Worm (Caenorhabditis elegans) whole organism, mixed stage, embryonic: Measurements from ENCODE around the gene gldi-8.
A peak's percentile ranks its signal among the peaks of the same experiment; 100 is the strongest.

ENCODE experiments used
- ceh-83 ChIP-seq: fragments of 200-800 bp; sonication (Bioruptor generic); optimal IDR thresholded peaks from 2 replicates; lab custom pipeline; 2018; ENCODE audit warnings: mild to moderate bottlenecking, missing genetic modification characterization, missing compliant biosample characterization
- cnd-1 ChIP-seq: fragments of 200-800 bp; sonication (Bioruptor generic); optimal IDR thresholded peaks from 2 replicates; lab custom pipeline; 2018; ENCODE audit warnings: mild to moderate bottlenecking, missing genetic modification characterization, missing compliant biosample characterization
- lin-13 ChIP-seq: fragments of 150-350 bp; optimal IDR thresholded peaks from 2 replicates; lab custom pipeline; 2014; ENCODE audit warnings: missing biosample characterization, missing genetic modification characterization
- lin-32 ChIP-seq: fragments of 200-800 bp; sonication (Bioruptor generic); optimal IDR thresholded peaks from 2 replicates; lab custom pipeline; 2018; ENCODE audit warnings: mild to moderate bottlenecking, missing genetic modification characterization, missing compliant biosample characterization
- mep-1 ChIP-seq: fragments of 150-350 bp; optimal IDR thresholded peaks from 2 replicates; lab custom pipeline; 2017; ENCODE audit warnings: missing biosample characterization, missing genetic modification reagents, missing genetic modification characterization, inconsistent platforms
- mls-2 ChIP-seq: sonication (generic microtip); optimal IDR thresholded peaks from 2 replicates; lab custom pipeline; 2016; ENCODE audit warnings: mild to moderate bottlenecking, missing genetic modification characterization, moderate library complexity, missing compliant biosample characterization
- nhr-12 ChIP-seq: fragments of 150-350 bp; optimal IDR thresholded peaks from 2 replicates; lab custom pipeline; 2014; ENCODE audit warnings: missing biosample characterization, missing genetic modification characterization
- nhr-237 ChIP-seq: fragments of 150-350 bp; optimal IDR thresholded peaks from 2 replicates; lab custom pipeline; 2014; ENCODE audit warnings: missing biosample characterization, missing genetic modification characterization
- nhr-28 ChIP-seq: fragments of 150-350 bp; optimal IDR thresholded peaks from 2 replicates; lab custom pipeline; 2014; ENCODE audit warnings: missing biosample characterization, missing genetic modification characterization
- nhr-76 ChIP-seq: sonication (generic microtip); optimal IDR thresholded peaks from 2 replicates; lab custom pipeline; 2017; ENCODE audit warnings: missing biosample characterization, missing genetic modification characterization
- unc-62 ChIP-seq: fragments of 150-350 bp; optimal IDR thresholded peaks from 2 replicates; lab custom pipeline; 2014; ENCODE audit warnings: missing biosample characterization, missing genetic modification reagents, missing genetic modification characterization
- ztf-11 ChIP-seq: fragments of 150-350 bp; optimal IDR thresholded peaks from 2 replicates; lab custom pipeline; 2014; ENCODE audit warnings: missing biosample characterization, missing genetic modification characterization

- TF ChIP-seq nhr-237 (tag; lab: Kevin White, UChicago) = peak; percentile 29
- no peak for TF ChIP-seq nhr-12 (tag; lab: Kevin White, UChicago)
- peak; percentile 90 for TF ChIP-seq unc-62
- TF ChIP-seq mls-2 (tag; lab: Kevin White, UChicago) = peak; percentile 19
- TF ChIP-seq ztf-11 (tag; lab: Kevin White, UChicago) = no peak
- TF ChIP-seq lin-32 (GFP tag; lab: Kevin White, UChicago) = no peak
- no peak for TF ChIP-seq cnd-1
- TF ChIP-seq nhr-76 (tag; lab: Kevin White, UChicago) = no peak
- TF ChIP-seq lin-13 (tag; lab: Kevin White, UChicago) = peak; percentile 42
- TF ChIP-seq mep-1 (tag; lab: Kevin White, UChicago) = peak; percentile 76
- TF ChIP-seq nhr-28 (tag; lab: Kevin White, UChicago) = no peak
- no peak for TF ChIP-seq ceh-83 (GFP tag; lab: Kevin White, UChicago)
Measured at ce11 chrIII:12583466-12583865, 16.1 kb downstream of the gldi-8 start.
